Worm (Caenorhabditis elegans): ENCODE data around the gene srd-33.

srd-33 gene

ce11 chrV:4881377-4881776, 9.3 kb downstream of the srd-33 start, which contains the start of gene str-32:
Gene str-32 (minus strand): TSS chrV:4881477.
- TF ChIP-seq ceh-28 (tag; optimal IDR thresholded peaks at IDR 0.05) (no peak), ceh-82 (tag; optimal IDR thresholded peaks at IDR 0.05) (no peak), lin-15B (tag; optimal IDR thresholded peaks at IDR 0.05) (no peak), gei-8 (GFP tag; optimal IDR thresholded peaks at IDR 0.05) (no peak), ztf-7 (tag; optimal IDR thresholded peaks at IDR 0.05) (no peak), snpc-4 (tag; optimal IDR thresholded peaks at IDR 0.05) (no peak)

ce11 chrV:4884490-4884889, 12.4 kb downstream of the srd-33 start, which contains the start of gene T19H12.12:
Gene T19H12.12 (plus strand): TSS chrV:4884790.
- no peak for TF ChIP-seq fos-1 (tag; optimal IDR thresholded peaks at IDR 0.05)
- TF ChIP-seq madf-5 (GFP tag; IDR thresholded peaks at IDR 0.05), result no peak

- TF ChIP-seq gei-8 (GFP tag; optimal IDR thresholded peaks at IDR 0.05), result no peak
Measured at ce11 chrV:4885372-4885771, 13.3 kb downstream of the srd-33 start, which contains the start of gene T19H12.3. Gene T19H12.3 (plus strand): TSS chrV:4885672.

ce11 chrV:4889477-4889876, 17.4 kb downstream of the srd-33 start, which contains the start of gene ugt-12:
Gene ugt-12 (minus strand): TSS chrV:4889629.
- TF ChIP-seq daf-16 (GFP tag; optimal IDR thresholded peaks at IDR 0.05) (no peak), daf-16 (tag; optimal IDR thresholded peaks at IDR 0.05) (peak; percentile 54), T26A8.4 (GFP tag; IDR thresholded peaks at IDR 0.05) (no peak), nhr-28 (tag; optimal IDR thresholded peaks at IDR 0.05) (peak; percentile 93), dve-1 (tag; optimal IDR thresholded peaks at IDR 0.05; ENCODE audit: insufficient read depth) (peak; percentile 35), nhr-77 (tag; optimal IDR thresholded peaks at IDR 0.05) (peak; percentile 58), nhr-11 (tag; optimal IDR thresholded peaks at IDR 0.05) (no peak), hlh-11 (tag; optimal IDR thresholded peaks at IDR 0.05) (peak; percentile 37), nhr-237 (tag; optimal IDR thresholded peaks at IDR 0.05) (no peak), nhr-102 (tag; optimal IDR thresholded peaks at IDR 0.05) (peak; percentile 28), mep-1 (tag; optimal IDR thresholded peaks at IDR 0.05) (peak; percentile 18), dmd-6 (GFP tag; IDR thresholded peaks at IDR 0.05) (peak; percentile 60), ztf-7 (tag; optimal IDR thresholded peaks at IDR 0.05) (peak; percentile 57), hif-1 (tag; optimal IDR thresholded peaks at IDR 0.05) (no peak), pqm-1 (tag; optimal IDR thresholded peaks at IDR 0.05) (peak; percentile 71), hlh-30 (tag; optimal IDR thresholded peaks at IDR 0.05; ENCODE audit: insufficient read depth) (peak; percentile 18)

- TF ChIP-seq snpc-1.2 (GFP tag; IDR thresholded peaks at IDR 0.05) (peak; percentile 78), tag-97 (GFP tag; IDR thresholded peaks at IDR 0.05) (no peak), dmd-6 (GFP tag; IDR thresholded peaks at IDR 0.05) (no peak), egl-27 (tag; optimal IDR thresholded peaks at IDR 0.05) (no peak), mxl-3 (GFP tag; optimal IDR thresholded peaks at IDR 0.05) (no peak), nhr-11 (tag; optimal IDR thresholded peaks at IDR 0.05) (no peak), T26A8.4 (GFP tag; IDR thresholded peaks at IDR 0.05) (no peak), Y5F2A.4 (GFP tag; optimal IDR thresholded peaks at IDR 0.05) (no peak), dmd-8 (GFP tag; IDR thresholded peaks at IDR 0.05) (no peak), nhr-77 (tag; optimal IDR thresholded peaks at IDR 0.05) (no peak), daf-16 (GFP tag; optimal IDR thresholded peaks at IDR 0.05) (no peak), daf-16 (tag; optimal IDR thresholded peaks at IDR 0.05) (no peak), mdl-1 (tag; optimal IDR thresholded peaks at IDR 0.05) (no peak), unc-130 (GFP tag; optimal IDR thresholded peaks at IDR 0.05) (peak; percentile 91), F49E8.2 (tag; optimal IDR thresholded peaks at IDR 0.05; ENCODE audit: borderline replicate concordance) (peak; percentile 85), lin-13 (GFP tag; optimal IDR thresholded peaks at IDR 0.05) (peak; percentile 32), Y48G9A.11 (GFP tag; IDR thresholded peaks at IDR 0.05) (peak; percentile 87), vab-7 (GFP tag; IDR thresholded peaks at IDR 0.05) (peak; percentile 18; the same call in 1 of the 2 replicates), ceh-32 (tag; optimal IDR thresholded peaks at IDR 0.05; ENCODE audit: poor library complexity) (no peak), lin-38 (GFP tag; IDR thresholded peaks at IDR 0.05) (peak; percentile 98), ztf-11 (tag; optimal IDR thresholded peaks at IDR 0.05) (no peak), lin-29 (GFP tag; IDR thresholded peaks at IDR 0.05) (no peak)
Measured at ce11 chrV:4889976-4890479, 17.9 kb downstream of the srd-33 start, which contains the start of gene T19H12.2. Gene T19H12.2 (plus strand): TSS chrV:4890429.

Data from whole organism, L4 larva.